Worm (Caenorhabditis elegans) whole organism, L4 larva: Measurements from ENCODE around the gene fbxb-78.

Experiments
- F44E2.7 ChIP-seq: fragments of 200-800 bp; sonication (Bioruptor generic); IDR thresholded peaks from 2 replicates; pipeline ENCODE4 v2.1.2; 2022; ENCODE audit warnings: missing genetic modification characterization, missing compliant biosample characterization
- Y5F2A.4 ChIP-seq: fragments of 200-800 bp; sonication (Bioruptor generic); optimal IDR thresholded peaks from 2 replicates; lab custom pipeline; 2018; ENCODE audit warnings: mild to moderate bottlenecking, missing genetic modification characterization, missing compliant biosample characterization
- ceh-62 ChIP-seq: sonication (generic microtip); optimal IDR thresholded peaks from 2 replicates; lab custom pipeline; 2017; ENCODE audit warnings: missing biosample characterization, missing genetic modification characterization
- daf-12 ChIP-seq: fragments of 150-350 bp; optimal IDR thresholded peaks from 2 replicates; lab custom pipeline; 2014; ENCODE audit warnings: missing biosample characterization, missing genetic modification reagents, missing genetic modification characterization
- egl-27 ChIP-seq: sonication (generic microtip); optimal IDR thresholded peaks from 3 replicates; lab custom pipeline; 2017; ENCODE audit warnings: missing biosample characterization, missing genetic modification reagents, missing genetic modification characterization
- nhr-11 ChIP-seq: fragments of 150-350 bp; optimal IDR thresholded peaks from 2 replicates; lab custom pipeline; 2014; ENCODE audit warnings: missing biosample characterization, missing genetic modification characterization
- nhr-237 ChIP-seq: sonication (generic microtip); optimal IDR thresholded peaks from 2 replicates; lab custom pipeline; 2017; ENCODE audit warnings: missing biosample characterization, missing genetic modification characterization
- nhr-41 ChIP-seq: fragments of 200-800 bp; sonication (Bioruptor generic); IDR thresholded peaks from 2 replicates; pipeline ENCODE4 v1.3.6; 2022; ENCODE audit warnings: missing genetic modification reagents, missing genetic modification characterization, missing compliant biosample characterization
- pha-4 ChIP-seq, 2 experiments: fragments of 150-350 bp in 1 of 2; fragments of 200-800 bp in 1 of 2; sonication (Bioruptor generic) in 1 of 2; IDR thresholded peaks in 1 of 2; optimal IDR thresholded peaks in 1 of 2; 2 replicates each; pipeline versions ENCODE4 v1.3.6 to Lab custom; 2014 to 2022; ENCODE audit warnings: missing genetic modification characterization in 2 of 2, missing genetic modification reagents in 2 of 2, missing biosample characterization in 1 of 2, missing compliant biosample characterization in 1 of 2
- skn-1 ChIP-seq: fragments of 150-350 bp; optimal IDR thresholded peaks from 2 replicates; lab custom pipeline; 2014; ENCODE audit warnings: missing biosample characterization, missing genetic modification characterization
- snpc-4 ChIP-seq: fragments of 150-350 bp; optimal IDR thresholded peaks from 2 replicates; lab custom pipeline; 2014; ENCODE audit warnings: missing biosample characterization, missing genetic modification characterization
- tag-97 ChIP-seq: fragments of 200-800 bp; sonication (Bioruptor generic); IDR thresholded peaks from 2 replicates; pipeline ENCODE4 v1.3.6; 2022; ENCODE audit warnings: missing genetic modification characterization, missing compliant biosample characterization
- ztf-7 ChIP-seq: fragments of 150-350 bp; optimal IDR thresholded peaks from 2 replicates; lab custom pipeline; 2014; ENCODE audit warnings: missing biosample characterization, missing genetic modification characterization

- TF ChIP-seq nhr-11 (no peak), egl-27 (tag; lab: Kevin White, UChicago) (no peak), ztf-7 (tag; lab: Kevin White, UChicago) (no peak), daf-12 (no peak), nhr-237 (no peak), F44E2.7 (no peak), nhr-41 (no peak), ceh-62 (tag; lab: Kevin White, UChicago) (no peak), tag-97 (GFP tag; lab: Robert Waterston, UW) (no peak), Y5F2A.4 (GFP tag; lab: Kevin White, UChicago) (no peak), pha-4 (GFP tag; IDR thresholded peaks at IDR 0.05; lab: Robert Waterston, UW) (no peak), pha-4 (tag; optimal IDR thresholded peaks at IDR 0.05; lab: Kevin White, UChicago) (no peak), snpc-4 (tag; lab: Kevin White, UChicago) (no peak), skn-1 (no peak)
These were observed 25.0 kb upstream of the fbxb-78 start, which contains the start of gene yars-2 for ce11 chrIV:4712376-4712775.
